Fruit fly (Drosophila melanogaster) whole organism, wandering third instar larva: Measurements from ENCODE around the gene Ir67a.
A peak's percentile ranks its signal among the peaks of the same experiment; 100 is the strongest.

Experiments used
- Abd-B ChIP-seq: fragments of >200 bp; optimal IDR thresholded peaks from 2 replicates; lab custom pipeline; 2017; ENCODE audit warnings: missing biosample characterization, missing genetic modification characterization
- CG32264 ChIP-seq: fragments of 200-800 bp; sonication (Bioruptor generic); optimal IDR thresholded peaks from 2 replicates; lab custom pipeline; 2016; ENCODE audit warnings: missing biosample characterization, missing genetic modification characterization
- CG9705 ChIP-seq: fragments of 200-800 bp; sonication (Bioruptor generic); optimal IDR thresholded peaks from 2 replicates; lab custom pipeline; 2018; ENCODE audit warnings: missing biosample characterization, mild to moderate bottlenecking, missing genetic modification characterization
- CrebA ChIP-seq: fragments of 200-800 bp; sonication (Bioruptor generic); optimal IDR thresholded peaks from 2 replicates; lab custom pipeline; 2016; ENCODE audit warnings: missing biosample characterization, mild to moderate bottlenecking, missing genetic modification characterization, borderline replicate concordance
- Dfd ChIP-seq: fragments of >200 bp; optimal IDR thresholded peaks from 2 replicates; lab custom pipeline; 2017; ENCODE audit warnings: missing biosample characterization, missing genetic modification characterization
- Dif ChIP-seq: fragments of 200-275, 200-300 bp; sonication (Bioruptor generic); optimal IDR thresholded peaks from 2 replicates; lab custom pipeline; 2018; ENCODE audit warnings: missing biosample characterization, missing genetic modification characterization; ENCODE audit not compliant: partially characterized antibody
- GATAd ChIP-seq: sonication (Bioruptor generic); optimal IDR thresholded peaks from 2 replicates; lab custom pipeline; 2016; ENCODE audit warnings: missing biosample characterization, missing genetic modification characterization
- HLH106 ChIP-seq: fragments of 200-800 bp; optimal IDR thresholded peaks from 3 replicates; lab custom pipeline; 2019; ENCODE audit warnings: missing biosample characterization, mild to moderate bottlenecking, missing genetic modification characterization, moderate library complexity
- Hr78 ChIP-seq: fragments of >200 bp; optimal IDR thresholded peaks from 2 replicates; lab custom pipeline; 2017; ENCODE audit warnings: missing biosample characterization, missing genetic modification characterization
- Myc ChIP-seq: fragments of >200 bp; optimal IDR thresholded peaks from 2 replicates; lab custom pipeline; 2017
- Rel ChIP-seq, 2 experiments: fragments of 200-800 bp; sonication (Bioruptor generic) in 1 of 2; optimal IDR thresholded peaks; 2 replicates in 1 of 2; 3 replicates in 1 of 2; lab custom pipeline; 2016 to 2019; ENCODE audit warnings: mild to moderate bottlenecking in 2 of 2, missing biosample characterization in 2 of 2, missing genetic modification characterization in 2 of 2, moderate library complexity in 1 of 2
- Sp1 ChIP-seq: fragments of 200-800 bp; sonication (Bioruptor generic); optimal IDR thresholded peaks from 3 replicates; lab custom pipeline; 2019; ENCODE audit warnings: missing biosample characterization, mild to moderate bottlenecking, missing genetic modification characterization, moderate library complexity
- Vsx2 ChIP-seq: fragments of 200-300, 225-300 bp; sonication (Bioruptor generic); optimal IDR thresholded peaks from 2 replicates; lab custom pipeline; 2018; ENCODE audit warnings: missing biosample characterization, missing genetic modification characterization; ENCODE audit not compliant: partially characterized antibody
- br ChIP-seq: fragments of 200-800 bp; sonication (Bioruptor generic); optimal IDR thresholded peaks from 2 replicates; lab custom pipeline; 2016; ENCODE audit warnings: missing biosample characterization, missing genetic modification characterization
- brk ChIP-seq: fragments of 200-800 bp; sonication (Bioruptor generic); optimal IDR thresholded peaks from 2 replicates; lab custom pipeline; 2016; ENCODE audit warnings: missing biosample characterization, mild to moderate bottlenecking, missing genetic modification characterization
- dl ChIP-seq, 2 experiments: fragments of 175-275, 200-275 bp in 1 of 2; fragments of 200-275 bp in 1 of 2; sonication (Bioruptor generic); optimal IDR thresholded peaks; lab custom pipeline; 2018; ENCODE audit warnings: mild to moderate bottlenecking in 2 of 2, missing biosample characterization in 2 of 2, missing genetic modification characterization in 2 of 2, moderate library complexity in 2 of 2; ENCODE audit not compliant: partially characterized antibody in 2 of 2, insufficient read depth in 1 of 2
- dmrt93B ChIP-seq: fragments of 200-800 bp; sonication (Bioruptor generic); optimal IDR thresholded peaks from 2 replicates; lab custom pipeline; 2018; ENCODE audit warnings: missing biosample characterization, mild to moderate bottlenecking, missing genetic modification characterization
- dsf ChIP-seq: sonication (Bioruptor generic); optimal IDR thresholded peaks from 2 replicates; lab custom pipeline; 2016; ENCODE audit warnings: missing biosample characterization, missing genetic modification characterization, borderline replicate concordance
- ey ChIP-seq: fragments of 200-800 bp; sonication (Bioruptor generic); optimal IDR thresholded peaks from 2 replicates; lab custom pipeline; 2016; ENCODE audit warnings: missing biosample characterization, missing genetic modification characterization
- foxo ChIP-seq, 2 experiments: fragments of 200-800 bp; sonication (Bioruptor generic); optimal IDR thresholded peaks; 2 replicates in 1 of 2; 3 replicates in 1 of 2; lab custom pipeline; 2016 to 2017; ENCODE audit warnings: missing biosample characterization in 2 of 2, missing genetic modification characterization in 2 of 2
- h ChIP-seq: fragments of 200-800 bp; sonication (Bioruptor generic); optimal IDR thresholded peaks from 3 replicates; lab custom pipeline; 2016; ENCODE audit warnings: missing biosample characterization, mild to moderate bottlenecking, missing genetic modification characterization
- jim ChIP-seq: fragments of 175-275, 200-325 bp; sonication (Bioruptor generic); optimal IDR thresholded peaks from 2 replicates; lab custom pipeline; 2016; ENCODE audit warnings: missing biosample characterization, mild to moderate bottlenecking, missing genetic modification characterization
- lola ChIP-seq: fragments of >200 bp; optimal IDR thresholded peaks from 2 replicates; lab custom pipeline; 2017; ENCODE audit warnings: missing biosample characterization, missing genetic modification characterization
- pan ChIP-seq: fragments of >200 bp; optimal IDR thresholded peaks from 2 replicates; lab custom pipeline; 2017
- psq ChIP-seq: fragments of 200-800 bp; sonication (Bioruptor generic); optimal IDR thresholded peaks from 3 replicates; lab custom pipeline; 2017; ENCODE audit warnings: missing biosample characterization, mild to moderate bottlenecking, missing genetic modification characterization, moderate library complexity
- rgr ChIP-seq: fragments of 200-800 bp; sonication (Bioruptor generic); optimal IDR thresholded peaks from 3 replicates; lab custom pipeline; 2016; ENCODE audit warnings: missing biosample characterization, mild to moderate bottlenecking, missing genetic modification characterization
- sage ChIP-seq: fragments of 200-800 bp; sonication (Bioruptor generic); optimal IDR thresholded peaks from 2 replicates; lab custom pipeline; 2016; ENCODE audit warnings: missing biosample characterization, mild to moderate bottlenecking, missing genetic modification characterization
- sv ChIP-seq: fragments of 200-800 bp; sonication (Bioruptor generic); optimal IDR thresholded peaks from 3 replicates; lab custom pipeline; 2016; ENCODE audit warnings: missing biosample characterization, missing genetic modification characterization
- tai ChIP-seq: sonication (Bioruptor generic); optimal IDR thresholded peaks from 2 replicates; lab custom pipeline; 2016; ENCODE audit warnings: missing biosample characterization, missing genetic modification characterization
- usp ChIP-seq: fragments of >200 bp; optimal IDR thresholded peaks from 2 replicates; lab custom pipeline; 2017; ENCODE audit warnings: missing biosample characterization, missing genetic modification characterization

The Ir67a gene

DNA sequence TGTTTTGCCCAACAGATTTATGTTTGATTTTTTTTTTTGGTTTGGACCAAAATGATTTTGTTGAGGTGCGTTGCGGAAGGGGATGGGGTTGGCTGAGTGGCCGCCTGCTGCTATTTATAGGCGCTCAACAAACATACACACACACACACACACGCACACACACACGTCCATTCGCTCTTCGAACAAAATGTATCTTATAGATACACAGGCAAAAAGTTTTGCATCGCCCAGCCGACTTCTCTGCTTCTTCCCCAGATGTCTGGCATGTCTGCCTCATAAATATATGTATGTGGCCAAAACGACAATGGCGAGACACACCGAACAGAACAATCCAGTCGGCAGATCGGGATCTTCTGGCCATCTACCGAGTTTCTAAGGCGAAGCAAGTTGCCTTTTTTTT is 5.0 kb upstream of the Ir67a start:
- TF ChIP-seq sv (GFP tag; lab: Kevin White, UChicago) (no peak), Sp1 (GFP tag; lab: Kevin White, UChicago) (no peak), Dif (peak; percentile 12), br (GFP tag; lab: Kevin White, UChicago) (no peak), CG32264 (GFP tag; lab: Kevin White, UChicago) (no peak), Dfd (peak; percentile 42)

DNA sequence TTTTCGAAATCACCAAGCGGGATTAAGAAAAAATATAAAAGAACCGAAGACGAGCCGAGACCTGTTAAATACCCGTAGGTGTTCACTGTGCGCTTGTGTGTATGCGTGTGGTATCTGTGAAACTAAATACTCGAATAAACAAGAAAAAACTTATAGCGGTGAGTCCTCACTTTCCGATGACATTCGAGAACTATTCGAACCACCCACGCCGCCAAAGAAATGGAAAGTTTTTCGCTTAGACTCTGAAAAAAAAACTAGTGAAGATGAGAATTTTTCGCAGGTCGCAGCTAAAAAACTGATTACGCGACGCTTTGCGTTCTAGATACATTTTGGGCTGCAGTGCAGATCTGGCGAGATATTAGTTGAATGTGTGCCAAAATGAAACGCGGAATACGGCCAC is 4.1 kb upstream of the Ir67a start:
- TF ChIP-seq Dfd (no peak), pan (lab: Kevin White, UChicago) (no peak)

DNA sequence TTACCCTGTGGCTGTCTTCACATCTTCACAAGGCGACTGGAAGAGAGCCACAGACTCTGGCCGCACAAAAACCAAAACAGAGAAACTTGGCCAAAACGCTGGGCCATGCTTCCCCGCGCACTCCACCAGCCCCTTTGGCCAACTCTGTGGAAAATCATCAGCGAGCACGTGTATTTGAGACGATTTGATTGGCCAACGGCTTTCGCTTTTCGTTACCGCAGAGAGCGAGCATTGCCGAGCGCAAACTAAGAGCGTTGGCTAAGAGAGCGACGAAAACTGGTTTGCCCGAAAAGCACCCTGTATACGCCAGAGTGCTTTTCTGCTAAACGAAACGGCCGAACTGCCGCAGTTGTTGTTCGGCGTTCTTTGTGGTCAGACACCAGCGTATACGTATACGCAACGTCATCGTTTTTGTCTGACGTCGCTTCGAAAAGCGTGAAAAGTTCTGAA is 3.1 kb upstream of the Ir67a start, which contains the start of gene CG42673:
CG42673 (plus strand) TSS at position 346 of the 450 bp plus-strand sequence.
- TF ChIP-seq sv (GFP tag; lab: Kevin White, UChicago) (no peak), Rel (GFP tag; optimal IDR thresholded peaks at IDR 0.05; lab: Kevin White, UChicago) (peak; percentile 35), Rel (tag; optimal IDR thresholded peaks at IDR 0.05; lab: Kevin White, UChicago) (peak; percentile 4), usp (GFP tag; lab: Kevin White, UChicago) (no peak), brk (GFP tag; lab: Kevin White, UChicago) (peak; percentile 24), tai (GFP tag; lab: Kevin White, UChicago) (no peak), rgr (GFP tag; lab: Kevin White, UChicago) (no peak), Hr78 (GFP tag; lab: Kevin White, UChicago) (no peak), sage (GFP tag; lab: Kevin White, UChicago) (no peak), psq (GFP tag; lab: Kevin White, UChicago) (no peak), CG9705 (GFP tag; lab: Kevin White, UChicago) (no peak), dsf (no peak), Sp1 (GFP tag; lab: Kevin White, UChicago) (peak; percentile 19), h (GFP tag; lab: Kevin White, UChicago) (no peak), foxo (GFP tag; optimal IDR thresholded peaks at IDR 0.05; lab: Kevin White, UChicago) (no peak), ey (no peak), dmrt93B (GFP tag; lab: Kevin White, UChicago) (no peak), pan (lab: Kevin White, UChicago) (no peak), Abd-B (GFP tag; lab: Kevin White, UChicago) (no peak), HLH106 (tag; lab: Kevin White, UChicago) (no peak), jim (GFP tag; lab: Kevin White, UChicago) (no peak), Myc (lab: Kevin White, UChicago) (no peak), CrebA (GFP tag; lab: Kevin White, UChicago) (peak; percentile 36), lola (GFP tag; lab: Kevin White, UChicago) (no peak), dl (GFP tag; optimal IDR thresholded peaks at IDR 0.05; lab: Kevin White, UChicago; ENCODE audit: insufficient read depth in 1 of 2, partially characterized antibody in 2 of 2) (peak; percentile 35 to 44), Vsx2 (GFP tag; lab: Kevin White, UChicago) (peak; percentile 74), br (GFP tag; lab: Kevin White, UChicago) (no peak), Dif (peak; percentile 82)

DNA sequence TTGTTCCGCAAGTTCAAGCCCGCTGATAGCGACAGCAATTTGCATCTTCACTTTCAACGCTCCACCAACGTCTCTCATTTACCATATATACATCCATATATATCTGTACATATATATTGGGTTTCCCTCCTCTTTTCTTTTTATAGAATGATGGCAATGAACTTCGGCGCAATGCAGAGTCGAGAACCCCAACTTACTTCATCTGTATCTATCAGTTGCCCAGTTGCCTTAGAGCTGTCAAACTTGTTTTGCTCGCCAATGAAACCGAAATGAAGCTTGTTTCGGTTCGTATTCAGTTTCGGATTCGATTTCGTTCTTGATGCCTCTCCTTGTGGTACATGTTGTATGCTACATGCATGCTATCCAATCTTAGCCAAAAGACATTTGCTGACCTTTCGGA is 15.0 kb downstream of the Ir67a start, which contains the start of gene Or67a:
Or67a (plus strand) TSS at position 233 of the 400 bp plus-strand sequence.
- TF ChIP-seq dl (GFP tag; optimal IDR thresholded peaks at IDR 0.05; lab: Kevin White, UChicago; ENCODE audit: insufficient read depth in 1 of 2, partially characterized antibody in 2 of 2): peak in 1 of 2 experiments; percentile 26
- no peak for TF ChIP-seq usp (GFP tag; lab: Kevin White, UChicago)

DNA sequence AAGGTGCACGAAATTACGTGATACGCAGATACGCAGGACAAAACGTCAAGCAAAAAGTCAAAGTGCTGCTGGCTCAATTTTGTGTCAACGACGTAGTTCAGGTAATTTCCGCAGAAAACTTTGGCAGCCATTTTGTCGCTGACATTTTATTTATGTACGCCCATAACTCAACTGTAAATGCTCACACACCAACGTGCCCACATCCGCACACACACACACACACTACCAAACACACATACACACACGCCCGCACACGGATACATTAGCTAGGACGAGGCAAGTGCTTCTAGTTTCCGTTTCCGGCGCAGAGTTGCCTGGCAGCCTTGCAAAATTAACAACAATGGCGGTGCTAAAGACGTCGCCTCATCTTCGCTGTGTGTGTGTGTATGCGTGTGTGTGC is 18.4 kb downstream of the Ir67a start, which contains the start of gene CG33700:
CG33700 (minus strand) TSS at position 101 of the 400 bp plus-strand sequence.
- TF ChIP-seq Dfd: peak; percentile 70
- no peak for TF ChIP-seq Vsx2 (GFP tag; lab: Kevin White, UChicago)
- no peak for TF ChIP-seq sage (GFP tag; lab: Kevin White, UChicago)
- no peak for TF ChIP-seq GATAd (GFP tag; lab: Kevin White, UChicago)
